Fruit fly (Drosophila melanogaster): ENCODE data around the gene CG8300.

dm6 chrX:7068088-7068487, 36.6 kb upstream of the CG8300 start:
- TF ChIP-seq CG8478 (optimal IDR thresholded peaks at IDR 0.05) (no peak), CTCF (optimal IDR thresholded peaks at IDR 0.05) (no peak)
